Fruit fly (Drosophila melanogaster): ENCODE results near the gene Cds.

Cds gene

dm6 chr3L:8115864-8116528, 11.6 kb upstream of the Cds start, which contains the start of the genes Arp3 and msk (continued):
- TF ChIP-seq CG2202 (tag; optimal IDR thresholded peaks at IDR 0.05) (peak; percentile 34), CG30431 (GFP tag; optimal IDR thresholded peaks at IDR 0.05) (peak; percentile 38), CG7928 (GFP tag; optimal IDR thresholded peaks at IDR 0.05) (peak; percentile 100), CTCF (GFP tag; optimal IDR thresholded peaks at IDR 0.05) (peak; percentile 32), onecut (GFP tag; IDR thresholded peaks at IDR 0.05) (peak; percentile 64), Gug (GFP tag; IDR thresholded peaks at IDR 0.05) (peak; percentile 86), CG1647 (GFP tag; optimal IDR thresholded peaks at IDR 0.05) (peak; percentile 88), pan (optimal IDR thresholded peaks at IDR 0.05) (no peak), pan (GFP tag; optimal IDR thresholded peaks at IDR 0.05 in 1 of 2, IDR thresholded peaks at IDR 0.05 in 1 of 2) (peak in 1 of 2 experiments; percentile 54), CkIIα-i1 (GFP tag; IDR thresholded peaks at IDR 0.05) (no peak), ac (GFP tag; optimal IDR thresholded peaks at IDR 0.05) (peak; percentile 13), fd96Cb (tag; optimal IDR thresholded peaks at IDR 0.05) (peak; percentile 65), CG16815 (GFP tag; optimal IDR thresholded peaks at IDR 0.05) (peak; percentile 74), CG7786 (GFP tag; optimal IDR thresholded peaks at IDR 0.05) (peak; percentile 91), Optix (GFP tag; IDR thresholded peaks at IDR 0.05) (peak; percentile 60; the same call in 2 of the 3 replicates), Nf-YA (GFP tag; IDR thresholded peaks at IDR 0.05) (0 out of 2 replicates have a peak, but pooled peaks have one; percentile 31), CG6272 (GFP tag; IDR thresholded peaks at IDR 0.05) (0 out of 2 replicates have a peak, but pooled peaks have one; percentile 54), Dbx (GFP tag; IDR thresholded peaks at IDR 0.05) (peak; percentile 87), exex (tag; optimal IDR thresholded peaks at IDR 0.05) (peak; percentile 55), gcm2 (GFP tag; optimal IDR thresholded peaks at IDR 0.05) (peak; percentile 60), pros (GFP tag; optimal IDR thresholded peaks at IDR 0.05) (no peak), org-1 (GFP tag; optimal IDR thresholded peaks at IDR 0.05) (peak; percentile 71), NFAT (GFP tag; IDR thresholded peaks at IDR 0.05) (peak; percentile 79), CG7556 (GFP tag; optimal IDR thresholded peaks at IDR 0.05) (peak; percentile 55), Rfx (GFP tag; IDR thresholded peaks at IDR 0.05) (peak; percentile 86), sr (GFP tag; IDR thresholded peaks at IDR 0.05) (no peak; the same call in 2 of the 3 replicates), sob (GFP tag; IDR thresholded peaks at IDR 0.05) (peak; percentile 81), CG10267 (tag; optimal IDR thresholded peaks at IDR 0.05) (peak; percentile 99), HmgZ (tag; optimal IDR thresholded peaks at IDR 0.05) (peak; percentile 92), D19B (GFP tag; optimal IDR thresholded peaks at IDR 0.05) (peak; percentile 29), dysf (GFP tag; IDR thresholded peaks at IDR 0.05) (peak; percentile 76), pnt (GFP tag; optimal IDR thresholded peaks at IDR 0.05) (peak; percentile 84), CG6765 (GFP tag; optimal IDR thresholded peaks at IDR 0.05) (peak; percentile 24), Nf-YC (tag; optimal IDR thresholded peaks at IDR 0.05) (peak; percentile 81), Sox100B (GFP tag; optimal IDR thresholded peaks at IDR 0.05) (no peak), pzg (GFP tag; optimal IDR thresholded peaks at IDR 0.05) (peak; percentile 96), dmrt99B (tag; optimal IDR thresholded peaks at IDR 0.05) (no peak), CG2889 (GFP tag; IDR thresholded peaks at IDR 0.05) (peak; percentile 54; the same call in 2 of the 3 replicates), eve (GFP tag; optimal IDR thresholded peaks at IDR 0.05) (peak in 1 of 2 experiments; percentile 68), Gsc (GFP tag; IDR thresholded peaks at IDR 0.05) (no peak), fd102C (GFP tag; optimal IDR thresholded peaks at IDR 0.05) (peak; percentile 5), mam (GFP tag; optimal IDR thresholded peaks at IDR 0.05) (peak; percentile 95), stc (GFP tag; IDR thresholded peaks at IDR 0.05) (no peak), ken (GFP tag; IDR thresholded peaks at IDR 0.05) (peak; percentile 80), Stat92E (GFP tag; optimal IDR thresholded peaks at IDR 0.05) (peak in 1 of 3 experiments; percentile 59), CG43689 (GFP tag; IDR thresholded peaks at IDR 0.05) (no peak), ERR (GFP tag; optimal IDR thresholded peaks at IDR 0.05) (peak; percentile 85), chif (GFP tag; optimal IDR thresholded peaks at IDR 0.05) (peak; percentile 76 to 87), CG12744 (GFP tag; optimal IDR thresholded peaks at IDR 0.05) (peak; percentile 71), ftz-f1 (GFP tag; optimal IDR thresholded peaks at IDR 0.05) (peak; percentile 69), CG10321 (GFP tag; IDR thresholded peaks at IDR 0.05) (no peak)
